Worm (Caenorhabditis elegans): Measurements from ENCODE around the gene F22E5.8.

F22E5.8 gene

ce11 chrII:2684783-2685182, 44.9 kb downstream of the F22E5.8 start:
- no peak for TF ChIP-seq lin-15B (tag; optimal IDR thresholded peaks at IDR 0.05)
- no peak for TF ChIP-seq mef-2 (tag; optimal IDR thresholded peaks at IDR 0.05)
- TF ChIP-seq mab-9 (GFP tag; IDR thresholded peaks at IDR 0.05), result no peak
- no peak for TF ChIP-seq nhr-47 (tag; optimal IDR thresholded peaks at IDR 0.05)
- TF ChIP-seq elt-2 (tag; optimal IDR thresholded peaks at IDR 0.05), result no peak
- TF ChIP-seq alr-1 (tag; optimal IDR thresholded peaks at IDR 0.05; ENCODE audit: borderline replicate concordance), result no peak
- TF ChIP-seq unc-30 (tag; optimal IDR thresholded peaks at IDR 0.05), result no peak
- no peak for TF ChIP-seq ces-1 (GFP tag; optimal IDR thresholded peaks at IDR 0.05)
- no peak for TF ChIP-seq unc-130 (tag; optimal IDR thresholded peaks at IDR 0.05)
- TF ChIP-seq lir-3 (tag; optimal IDR thresholded peaks at IDR 0.05; ENCODE audit: poor library complexity), result no peak
- no peak for TF ChIP-seq hlh-4 (tag; optimal IDR thresholded peaks at IDR 0.05)
- no peak for TF ChIP-seq sptf-1 (tag; optimal IDR thresholded peaks at IDR 0.05)
- no peak for TF ChIP-seq swsn-7 (tag; optimal IDR thresholded peaks at IDR 0.05)
- no peak for TF ChIP-seq grh-1 (GFP tag; IDR thresholded peaks at IDR 0.05)
- TF ChIP-seq zip-4 (GFP tag; optimal IDR thresholded peaks at IDR 0.05), result no peak

DNA sequence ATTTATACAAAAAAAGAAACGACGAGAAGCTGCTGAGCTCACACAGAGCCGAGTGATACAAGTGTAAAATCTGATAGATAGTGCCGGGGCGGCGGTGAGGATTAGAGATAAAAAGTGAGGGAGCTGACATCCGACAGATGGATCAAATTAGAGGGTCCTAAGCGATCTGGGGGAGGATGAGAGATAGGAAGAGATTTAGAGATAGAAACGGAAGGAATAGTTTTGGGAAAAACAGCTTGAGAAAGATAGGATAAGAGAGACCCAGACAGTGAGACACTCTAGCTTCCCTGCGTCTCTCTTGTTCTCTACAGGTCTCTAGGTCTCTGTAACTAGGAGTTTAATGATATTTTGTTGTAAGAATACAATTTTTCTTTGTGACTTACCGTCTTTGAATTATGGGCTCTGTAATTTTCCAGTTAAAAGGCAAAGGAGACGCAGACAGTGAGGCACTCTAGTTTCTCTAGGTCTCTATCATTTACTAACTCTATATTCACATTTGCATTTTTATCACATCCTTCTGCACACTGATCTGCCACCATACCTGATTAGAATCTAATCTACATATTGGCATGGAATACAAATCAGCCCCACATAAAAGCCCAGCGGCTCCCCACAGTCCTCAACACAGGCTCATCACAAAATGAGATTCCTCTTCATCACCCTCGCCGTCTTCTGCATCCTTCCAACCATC, 47.3 kb downstream of the F22E5.8 start, which contains the start of the genes sup-9 and nspf-1:
TSS of gene sup-9 (minus strand) at position 43 of the 691 bp plus-strand sequence.
TSS of gene nspf-1 (plus strand) at position 641 of the 691 bp plus-strand sequence.
- TF ChIP-seq dpl-1 (GFP tag; optimal IDR thresholded peaks at IDR 0.05), result no peak
- no peak for TF ChIP-seq nhr-11 (tag; optimal IDR thresholded peaks at IDR 0.05)
- no peak for TF ChIP-seq C34B4.2 (tag; optimal IDR thresholded peaks at IDR 0.05)
- no peak for TF ChIP-seq vab-15 (tag; optimal IDR thresholded peaks at IDR 0.05)
- TF ChIP-seq ces-1 (GFP tag; optimal IDR thresholded peaks at IDR 0.05), result no peak
- no peak for TF ChIP-seq C04F5.9 (tag; optimal IDR thresholded peaks at IDR 0.05)
- TF ChIP-seq egl-13 (tag; optimal IDR thresholded peaks at IDR 0.05), result no peak
- no peak for TF ChIP-seq ceh-8 (GFP tag; optimal IDR thresholded peaks at IDR 0.05)
- TF ChIP-seq nhr-71 (tag; optimal IDR thresholded peaks at IDR 0.05), result peak; percentile 63
- TF ChIP-seq grh-1 (GFP tag; IDR thresholded peaks at IDR 0.05), result no peak
- peak; percentile 44 for TF ChIP-seq irx-1 (tag; optimal IDR thresholded peaks at IDR 0.05)
- TF ChIP-seq sptf-1 (tag; optimal IDR thresholded peaks at IDR 0.05), result no peak
- TF ChIP-seq zag-1 (tag; optimal IDR thresholded peaks at IDR 0.05), result no peak
- TF ChIP-seq fkh-8 (tag; optimal IDR thresholded peaks at IDR 0.05), result no peak
- peak; percentile 78 for TF ChIP-seq fkh-4 (tag; optimal IDR thresholded peaks at IDR 0.05; ENCODE audit: borderline replicate concordance)
- no peak for TF ChIP-seq F16B12.6 (tag; optimal IDR thresholded peaks at IDR 0.05)
- TF ChIP-seq snu-23 (GFP tag; optimal IDR thresholded peaks at IDR 0.05), result peak; percentile 45
- no peak for TF ChIP-seq hpl-2 (GFP tag; optimal IDR thresholded peaks at IDR 0.05)
- no peak for TF ChIP-seq elt-2 (tag; optimal IDR thresholded peaks at IDR 0.05)
- no peak for TF ChIP-seq alr-1 (tag; optimal IDR thresholded peaks at IDR 0.05; ENCODE audit: borderline replicate concordance)
- TF ChIP-seq pax-3 (tag; optimal IDR thresholded peaks at IDR 0.05), result no peak
- TF ChIP-seq hlh-4 (tag; optimal IDR thresholded peaks at IDR 0.05), result no peak
- TF ChIP-seq ceh-88 (GFP tag; IDR thresholded peaks at IDR 0.05), result no peak
- peak in 1 of 2 experiments; percentile 46 for TF ChIP-seq lsy-2 (tag; optimal IDR thresholded peaks at IDR 0.05)
- TF ChIP-seq ceh-82 (tag; optimal IDR thresholded peaks at IDR 0.05), result peak in 1 of 3 experiments; percentile 28
- no peak for TF ChIP-seq unc-86 (tag; optimal IDR thresholded peaks at IDR 0.05)
- no peak for TF ChIP-seq ets-5 (GFP tag; IDR thresholded peaks at IDR 0.05)
- TF ChIP-seq fos-1 (tag; optimal IDR thresholded peaks at IDR 0.05), result no peak
- no peak for TF ChIP-seq mep-1 (tag; optimal IDR thresholded peaks at IDR 0.05)
- TF ChIP-seq ztf-11 (tag; optimal IDR thresholded peaks at IDR 0.05), result no peak
- peak; percentile 81 for TF ChIP-seq lin-14 (GFP tag; optimal IDR thresholded peaks at IDR 0.05)
- TF ChIP-seq efl-1 (optimal IDR thresholded peaks at IDR 0.05), result peak; percentile 50 to 51
- no peak for TF ChIP-seq efl-1 (GFP tag; optimal IDR thresholded peaks at IDR 0.05 in 1 of 2)
- no peak for TF ChIP-seq unc-62 (GFP tag; optimal IDR thresholded peaks at IDR 0.05)
- TF ChIP-seq aha-1 (tag; optimal IDR thresholded peaks at IDR 0.05), result no peak
- peak; percentile 33 for TF ChIP-seq lin-13 (GFP tag; optimal IDR thresholded peaks at IDR 0.05)
- no peak for TF ChIP-seq ztf-4 (tag; optimal IDR thresholded peaks at IDR 0.05)
- TF ChIP-seq snpc-4 (tag; optimal IDR thresholded peaks at IDR 0.05), result no peak
- no peak for TF ChIP-seq lin-39 (tag; optimal IDR thresholded peaks at IDR 0.05)
- TF ChIP-seq nhr-90 (tag; optimal IDR thresholded peaks at IDR 0.05; ENCODE audit: poor library complexity), result no peak
- no peak for TF ChIP-seq isw-1 (GFP tag; IDR thresholded peaks at IDR 0.05)
